Fruit fly (Drosophila melanogaster) whole organism, prepupa: Measurements from ENCODE around the gene slow.

ENCODE experiments used
- CG10631 ChIP-seq: fragments of 200-800 bp; sonication (Bioruptor generic); optimal IDR thresholded peaks from 2 replicates; lab custom pipeline; 2016; ENCODE audit warnings: missing biosample characterization, missing genetic modification characterization
- CG11294 ChIP-seq: fragments of 200-800 bp; sonication (Bioruptor generic); IDR thresholded peaks from 2 replicates; pipeline ENCODE4 v1.3.6; 2022; ENCODE audit warnings: missing biosample characterization, missing genetic modification characterization
- CG15336 ChIP-seq: fragments of 200-800 bp; sonication (Bioruptor generic); IDR thresholded peaks from 2 replicates; pipeline ENCODE4 v1.3.6; 2022; ENCODE audit warnings: missing biosample characterization, missing genetic modification characterization
- CG1621 ChIP-seq: fragments of 200-800 bp; sonication (Bioruptor generic); optimal IDR thresholded peaks from 3 replicates; lab custom pipeline; 2018; ENCODE audit warnings: missing biosample characterization, mild to moderate bottlenecking, missing genetic modification characterization
- CG3032 ChIP-seq: fragments of 200-800 bp; optimal IDR thresholded peaks from 2 replicates; lab custom pipeline; 2019; ENCODE audit warnings: missing biosample characterization, mild to moderate bottlenecking, missing genetic modification characterization, moderate library complexity
- CG34406 ChIP-seq: fragments of 200-800 bp; sonication (Bioruptor generic); optimal IDR thresholded peaks from 3 replicates; lab custom pipeline; 2016; ENCODE audit warnings: missing biosample characterization, missing genetic modification characterization
- CG4318 ChIP-seq: fragments of 200-800 bp; sonication (Bioruptor generic); optimal IDR thresholded peaks from 3 replicates; lab custom pipeline; 2017; ENCODE audit warnings: missing biosample characterization, mild to moderate bottlenecking, missing genetic modification characterization
- CG6163 ChIP-seq: fragments of 200-800 bp; sonication (Bioruptor generic); IDR thresholded peaks from 3 replicates; pipeline ENCODE4 v1.3.6; 2022; ENCODE audit warnings: missing biosample characterization, missing genetic modification characterization
- CG6276 ChIP-seq: fragments of 200-800 bp; sonication (Bioruptor generic); optimal IDR thresholded peaks from 2 replicates; lab custom pipeline; 2017; ENCODE audit warnings: missing biosample characterization, mild to moderate bottlenecking, missing genetic modification characterization
- CG6808 ChIP-seq: fragments of 200-800 bp; sonication (Bioruptor generic); optimal IDR thresholded peaks from 3 replicates; lab custom pipeline; 2017; ENCODE audit warnings: missing biosample characterization, missing genetic modification characterization, mild to moderate bottlenecking, moderate library complexity, missing genetic modification reagents
- CG7368 ChIP-seq: fragments of 200-800 bp; sonication (Bioruptor generic); optimal IDR thresholded peaks from 3 replicates; lab custom pipeline; 2016; ENCODE audit warnings: missing biosample characterization, missing genetic modification characterization
- CG8319 ChIP-seq: fragments of 200-800 bp; sonication (Bioruptor generic); optimal IDR thresholded peaks from 3 replicates; lab custom pipeline; 2016; ENCODE audit warnings: missing biosample characterization, missing genetic modification characterization
- CG9139 ChIP-seq: fragments of 200-800 bp; sonication (Bioruptor generic); optimal IDR thresholded peaks from 3 replicates; lab custom pipeline; 2017; ENCODE audit warnings: missing biosample characterization, mild to moderate bottlenecking, missing genetic modification characterization
- Eip75B ChIP-seq: fragments of 200-800 bp; sonication (Bioruptor generic); optimal IDR thresholded peaks from 3 replicates; lab custom pipeline; 2016; ENCODE audit warnings: missing biosample characterization, missing genetic modification characterization
- Eip78C ChIP-seq: fragments of 200-800 bp; sonication (Bioruptor generic); peaks from one replicate; lab custom pipeline; 2016; ENCODE audit warnings: missing biosample characterization, missing genetic modification characterization
- Ets21C ChIP-seq: fragments of 200-800 bp; sonication (Bioruptor generic); optimal IDR thresholded peaks from 3 replicates; lab custom pipeline; 2016; ENCODE audit warnings: missing biosample characterization, missing genetic modification characterization
- Ets96B ChIP-seq: fragments of 200-800 bp; optimal IDR thresholded peaks from 2 replicates; lab custom pipeline; 2019; ENCODE audit warnings: missing biosample characterization, mild to moderate bottlenecking, missing genetic modification characterization, moderate library complexity
- Gug ChIP-seq: fragments of 200-800 bp; sonication (Bioruptor generic); IDR thresholded peaks from 2 replicates; pipeline ENCODE4 v1.3.6; 2022; ENCODE audit warnings: missing biosample characterization, missing genetic modification characterization
- Hr4 ChIP-seq: fragments of 200-800 bp; sonication (Bioruptor generic); optimal IDR thresholded peaks from 3 replicates; lab custom pipeline; 2016; ENCODE audit warnings: missing biosample characterization, missing genetic modification characterization
- Lpt ChIP-seq: fragments of 200-800 bp; sonication (Bioruptor generic); optimal IDR thresholded peaks from 3 replicates; lab custom pipeline; 2016; ENCODE audit warnings: missing biosample characterization, missing genetic modification characterization
- Smox ChIP-seq: fragments of 200-800 bp; sonication (Bioruptor generic); optimal IDR thresholded peaks from 3 replicates; lab custom pipeline; 2016; ENCODE audit warnings: missing biosample characterization, missing genetic modification characterization
- achi ChIP-seq: fragments of 200-800 bp; sonication (Bioruptor generic); optimal IDR thresholded peaks from 3 replicates; lab custom pipeline; 2016; ENCODE audit warnings: missing biosample characterization, missing genetic modification characterization
- dac ChIP-seq: fragments of 200-800 bp; sonication (Bioruptor generic); optimal IDR thresholded peaks from 2 replicates; lab custom pipeline; 2017; ENCODE audit warnings: missing biosample characterization, mild to moderate bottlenecking, missing genetic modification characterization
- eg ChIP-seq: fragments of 200-800 bp; sonication (Bioruptor generic); IDR thresholded peaks from 3 replicates; pipeline ENCODE4 v1.3.6; 2022; ENCODE audit warnings: missing biosample characterization, missing genetic modification characterization
- esn ChIP-seq: fragments of 200-800 bp; sonication (Bioruptor generic); optimal IDR thresholded peaks from 2 replicates; lab custom pipeline; 2016; ENCODE audit warnings: missing biosample characterization, mild to moderate bottlenecking, missing genetic modification characterization, moderate library complexity
- fkh ChIP-seq: fragments of 200-800 bp; sonication (Bioruptor generic); optimal IDR thresholded peaks from 3 replicates; lab custom pipeline; 2017; ENCODE audit warnings: missing biosample characterization, mild to moderate bottlenecking, missing genetic modification characterization, moderate library complexity
- lz ChIP-seq: fragments of 200-800 bp; sonication (Bioruptor generic); optimal IDR thresholded peaks from 3 replicates; lab custom pipeline; 2016; ENCODE audit warnings: missing biosample characterization, missing genetic modification characterization
- pdm3 ChIP-seq: fragments of 200-800 bp; sonication (Bioruptor generic); optimal IDR thresholded peaks from 3 replicates; lab custom pipeline; 2016; ENCODE audit warnings: missing biosample characterization, missing genetic modification characterization
- salr ChIP-seq, 2 experiments: fragments of 200-800 bp; sonication (Bioruptor generic); optimal IDR thresholded peaks; 3 replicates each; lab custom pipeline; 2016 to 2018; ENCODE audit warnings: missing biosample characterization in 2 of 2, missing genetic modification characterization in 2 of 2, mild to moderate bottlenecking in 1 of 2
- topi ChIP-seq: fragments of 200-800 bp; sonication (Bioruptor generic); optimal IDR thresholded peaks from 3 replicates; lab custom pipeline; 2016; ENCODE audit warnings: missing biosample characterization, missing genetic modification characterization
- vri ChIP-seq: fragments of 200-800 bp; sonication (Bioruptor generic); optimal IDR thresholded peaks from 3 replicates; lab custom pipeline; 2016; ENCODE audit warnings: missing biosample characterization, mild to moderate bottlenecking, missing genetic modification characterization

The slow gene

dm6 chr3L:4363887-4364794, 20.1 kb upstream of the slow start, which contains the start of the genes Cip4 and mRpS6 (continued):
- TF ChIP-seq Smox (GFP tag; lab: Kevin White, UChicago) = peak; percentile 80
- TF ChIP-seq fkh (GFP tag; lab: Kevin White, UChicago) = peak; percentile 56
- peak; percentile 72 for TF ChIP-seq CG4318 (GFP tag; lab: Kevin White, UChicago)
- no peak for TF ChIP-seq Ets96B
- peak; percentile 76 for TF ChIP-seq lz (GFP tag; lab: Kevin White, UChicago)
- TF ChIP-seq CG10631 (GFP tag; lab: Kevin White, UChicago) = peak; percentile 86
- no peak for TF ChIP-seq CG7368 (GFP tag; lab: Kevin White, UChicago)
- TF ChIP-seq CG6808 = peak; percentile 6
- peak; percentile 79 for TF ChIP-seq eg (GFP tag; lab: Robert Waterston, UW)
- peak; percentile 49 to 79 for TF ChIP-seq salr (GFP tag; optimal IDR thresholded peaks at IDR 0.05; lab: Kevin White, UChicago)

DNA sequence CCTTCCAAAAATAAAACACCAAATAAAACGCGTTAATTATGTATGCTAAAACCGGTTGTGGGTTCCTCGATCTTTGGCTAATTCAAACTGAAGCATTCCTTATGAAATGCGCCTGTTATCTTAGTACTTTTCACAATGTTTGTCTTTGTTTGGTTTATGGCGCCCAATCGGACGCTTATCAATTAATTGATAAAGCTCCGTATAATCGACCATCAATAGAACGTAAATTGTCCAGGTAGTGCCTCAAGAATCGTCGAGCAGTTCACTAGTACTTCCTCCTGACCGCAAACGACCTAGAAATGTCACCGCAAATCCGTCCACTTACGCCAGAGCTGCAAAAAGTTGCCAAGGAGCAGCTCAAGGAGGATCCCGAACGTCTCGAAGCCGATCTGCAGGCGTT, 19.0 kb upstream of the slow start, which contains the start of gene CG33514:
TSS of gene CG33514 (plus strand) at position 238 of the 400 bp plus-strand sequence.
- TF ChIP-seq esn = no peak
- TF ChIP-seq vri = peak; percentile 73
- TF ChIP-seq, all 60 proteins: peak for 1

- TF ChIP-seq CG3032 (tag; lab: Kevin White, UChicago) (no peak), CG8319 (GFP tag; lab: Kevin White, UChicago) (no peak), topi (GFP tag; lab: Kevin White, UChicago) (no peak), esn (peak; percentile 41), lz (GFP tag; lab: Kevin White, UChicago) (peak; percentile 13), fkh (GFP tag; lab: Kevin White, UChicago) (peak; percentile 78), Ets21C (GFP tag; lab: Kevin White, UChicago) (no peak), CG9139 (GFP tag; lab: Kevin White, UChicago) (no peak), Gug (GFP tag; lab: Robert Waterston, UW) (no peak), Lpt (no peak), achi (GFP tag; lab: Kevin White, UChicago) (peak; percentile 23)
Measured at dm6 chr3L:4367339-4367738, 16.9 kb upstream of the slow start, which contains the start of gene CG11342. TSS of gene CG11342 (minus strand) at chr3L:4367458.

DNA sequence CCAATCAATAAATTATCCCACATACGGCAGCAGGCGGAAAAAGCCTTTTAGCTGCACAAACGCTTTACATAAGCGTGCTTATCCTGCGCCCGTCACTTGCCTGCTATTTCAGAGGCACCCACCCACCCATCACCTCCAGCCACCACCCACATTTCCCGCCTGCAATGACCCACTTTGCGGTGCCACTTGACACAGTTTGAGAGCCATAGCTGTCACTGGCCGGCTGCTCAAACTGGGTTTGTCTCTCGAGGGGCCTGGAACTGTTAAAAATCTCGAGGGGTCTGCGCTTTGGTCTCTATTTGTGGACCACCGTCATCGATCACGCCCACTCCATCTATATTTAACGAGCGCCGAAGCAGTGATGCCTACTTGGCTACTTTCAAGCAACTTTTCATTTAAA, 12.3 kb upstream of the slow start:
- TF ChIP-seq dac (no peak), CG34406 (no peak), Smox (GFP tag; lab: Kevin White, UChicago) (no peak), pdm3 (GFP tag; lab: Kevin White, UChicago) (no peak), CG15336 (GFP tag; lab: Robert Waterston, UW) (no peak), esn (no peak), CG6276 (no peak), Eip75B (GFP tag; lab: Kevin White, UChicago) (no peak), CG1621 (tag; lab: Kevin White, UChicago) (no peak)

- 0 out of 2 replicates have a peak, but pooled peaks have one; percentile 14 for TF ChIP-seq CG15336 (GFP tag; lab: Robert Waterston, UW)
- TF ChIP-seq CG6163 (GFP tag; lab: Robert Waterston, UW) = peak; percentile 16; the same call in 1 of the 3 replicates
- TF ChIP-seq Eip78C (GFP tag; lab: Kevin White, UChicago) = peak; percentile 54
- no peak for TF ChIP-seq CG7368 (GFP tag; lab: Kevin White, UChicago)
- TF ChIP-seq CG11294 (GFP tag; lab: Robert Waterston, UW) = 0 out of 2 replicates have a peak, but pooled peaks have one; percentile 7
- no peak for TF ChIP-seq pdm3 (GFP tag; lab: Kevin White, UChicago)
- peak; percentile 13 for TF ChIP-seq Hr4 (GFP tag; lab: Kevin White, UChicago)
Measured at dm6 chr3L:4375675-4376366, 8.4 kb upstream of the slow start.
